Worm (Caenorhabditis elegans): ENCODE measurements around the gene C37E2.10.

The C37E2.10 gene

ce11 chrX:14179488-14179887, 700 bp downstream of the C37E2.10 start:
- TF ChIP-seq nhr-28 (tag; optimal IDR thresholded peaks at IDR 0.05) (no peak), F16B12.6 (tag; optimal IDR thresholded peaks at IDR 0.05) (no peak), snu-23 (GFP tag; optimal IDR thresholded peaks at IDR 0.05) (no peak), mep-1 (tag; optimal IDR thresholded peaks at IDR 0.05) (no peak), grh-1 (GFP tag; IDR thresholded peaks at IDR 0.05) (no peak), nhr-12 (tag; optimal IDR thresholded peaks at IDR 0.05) (no peak)

ce11 chrX:14180151-14180550, 1.4 kb downstream of the C37E2.10 start, which contains the start of gene C37E2.3:
Gene C37E2.3, plus strand, starts transcription at chrX:14180451.
- TF ChIP-seq hlh-17 (GFP tag; optimal IDR thresholded peaks at IDR 0.05; ENCODE audit: borderline replicate concordance) (no peak), pqm-1 (tag; optimal IDR thresholded peaks at IDR 0.05) (no peak), nhr-19 (GFP tag; conservative IDR thresholded peaks at IDR 0.05) (no peak), nhr-77 (tag; optimal IDR thresholded peaks at IDR 0.05) (no peak), lin-35 (GFP tag; optimal IDR thresholded peaks at IDR 0.05) (no peak), efl-1 (optimal IDR thresholded peaks at IDR 0.05) (no peak), efl-1 (GFP tag; optimal IDR thresholded peaks at IDR 0.05 in 1 of 2) (no peak), skn-1 (tag; optimal IDR thresholded peaks at IDR 0.05) (no peak), ets-5 (GFP tag; IDR thresholded peaks at IDR 0.05) (no peak), nhr-47 (tag; optimal IDR thresholded peaks at IDR 0.05) (no peak), ztf-4 (tag; optimal IDR thresholded peaks at IDR 0.05) (no peak), mef-2 (tag; optimal IDR thresholded peaks at IDR 0.05) (no peak), ces-1 (GFP tag; optimal IDR thresholded peaks at IDR 0.05) (no peak), snu-23 (GFP tag; optimal IDR thresholded peaks at IDR 0.05) (no peak), aly-2 (tag; optimal IDR thresholded peaks at IDR 0.05) (no peak), xbp-1 (tag; optimal IDR thresholded peaks at IDR 0.05) (no peak), nhr-12 (tag; optimal IDR thresholded peaks at IDR 0.05) (no peak), nhr-20 (tag; optimal IDR thresholded peaks at IDR 0.05) (no peak), pax-3 (tag; optimal IDR thresholded peaks at IDR 0.05) (no peak)

- TF ChIP-seq sox-4 (tag; optimal IDR thresholded peaks at IDR 0.05) = peak; percentile 36
- no peak for TF ChIP-seq C16A3.4 (tag; optimal IDR thresholded peaks at IDR 0.05)
- peak; percentile 88 for TF ChIP-seq dsc-1 (tag; optimal IDR thresholded peaks at IDR 0.05)
- no peak for TF ChIP-seq efl-1 (optimal IDR thresholded peaks at IDR 0.05)
- no peak for TF ChIP-seq efl-1 (GFP tag; optimal IDR thresholded peaks at IDR 0.05 in 1 of 2)
- no peak for TF ChIP-seq egl-13 (tag; optimal IDR thresholded peaks at IDR 0.05)
- TF ChIP-seq ceh-8 (GFP tag; optimal IDR thresholded peaks at IDR 0.05) = no peak
- peak; percentile 55 for TF ChIP-seq pax-3 (tag; optimal IDR thresholded peaks at IDR 0.05)
Observed at ce11 chrX:14182514-14182913, 3.7 kb downstream of the C37E2.10 start.

ce11 chrX:14185631-14186030, 6.8 kb downstream of the C37E2.10 start:
- TF ChIP-seq tbx-2 (tag; optimal IDR thresholded peaks at IDR 0.05) (no peak), nhr-28 (tag; optimal IDR thresholded peaks at IDR 0.05) (no peak), fkh-4 (tag; optimal IDR thresholded peaks at IDR 0.05; ENCODE audit: borderline replicate concordance) (peak; percentile 42), ces-1 (GFP tag; optimal IDR thresholded peaks at IDR 0.05) (no peak), mef-2 (tag; optimal IDR thresholded peaks at IDR 0.05) (no peak), lin-13 (GFP tag; optimal IDR thresholded peaks at IDR 0.05) (no peak), rnt-1 (tag; optimal IDR thresholded peaks at IDR 0.05) (no peak), elt-3 (tag; optimal IDR thresholded peaks at IDR 0.05) (no peak), ets-5 (GFP tag; IDR thresholded peaks at IDR 0.05) (no peak), dsc-1 (tag; optimal IDR thresholded peaks at IDR 0.05) (peak; percentile 99), nhr-71 (tag; optimal IDR thresholded peaks at IDR 0.05) (peak; percentile 39), nhr-90 (tag; optimal IDR thresholded peaks at IDR 0.05; ENCODE audit: poor library complexity) (no peak), swsn-7 (tag; optimal IDR thresholded peaks at IDR 0.05) (no peak), lin-14 (GFP tag; optimal IDR thresholded peaks at IDR 0.05) (no peak), pax-3 (tag; optimal IDR thresholded peaks at IDR 0.05) (peak; percentile 84), lin-39 (tag; optimal IDR thresholded peaks at IDR 0.05) (no peak), fkh-8 (tag; optimal IDR thresholded peaks at IDR 0.05) (peak; percentile 23), xbp-1 (tag; optimal IDR thresholded peaks at IDR 0.05) (no peak), Y116A8C.19 (tag; optimal IDR thresholded peaks at IDR 0.05; ENCODE audit: borderline replicate concordance) (no peak), nhr-20 (tag; optimal IDR thresholded peaks at IDR 0.05) (no peak), nhr-47 (tag; optimal IDR thresholded peaks at IDR 0.05) (peak; percentile 38), C04F5.9 (tag; optimal IDR thresholded peaks at IDR 0.05) (no peak), unc-130 (tag; optimal IDR thresholded peaks at IDR 0.05) (no peak), sox-4 (tag; optimal IDR thresholded peaks at IDR 0.05) (peak; percentile 73), fos-1 (tag; optimal IDR thresholded peaks at IDR 0.05) (no peak), ceh-82 (tag; optimal IDR thresholded peaks at IDR 0.05) (no peak), nhr-12 (tag; optimal IDR thresholded peaks at IDR 0.05) (no peak), aly-2 (tag; optimal IDR thresholded peaks at IDR 0.05) (no peak), skn-1 (tag; optimal IDR thresholded peaks at IDR 0.05) (no peak), aha-1 (tag; optimal IDR thresholded peaks at IDR 0.05) (no peak), efl-1 (optimal IDR thresholded peaks at IDR 0.05) (no peak), efl-1 (GFP tag; optimal IDR thresholded peaks at IDR 0.05 in 1 of 2) (no peak), unc-30 (tag; optimal IDR thresholded peaks at IDR 0.05) (no peak)

Data from whole organism, L1 larva.